Worm (Caenorhabditis elegans) whole organism, L2 larva: Measurements from ENCODE around the gene ctsa-2.

Source experiments
- C34F6.9 ChIP-seq: fragments of 150-350 bp; optimal IDR thresholded peaks from 2 replicates; lab custom pipeline; 2014; ENCODE audit warnings: missing biosample characterization, missing genetic modification characterization
- F13H6.1 ChIP-seq: sonication (generic microtip); optimal IDR thresholded peaks from 2 replicates; lab custom pipeline; 2016; ENCODE audit warnings: missing genetic modification characterization, missing compliant biosample characterization
- R02D3.7 ChIP-seq: fragments of 150-350 bp; optimal IDR thresholded peaks from 2 replicates; lab custom pipeline; 2014; ENCODE audit warnings: missing biosample characterization, missing genetic modification characterization
- aly-2 ChIP-seq: fragments of 150-350 bp; optimal IDR thresholded peaks from 2 replicates; lab custom pipeline; 2014; ENCODE audit warnings: missing biosample characterization, missing genetic modification characterization
- ceh-16 ChIP-seq: fragments of 150-350 bp; optimal IDR thresholded peaks from 2 replicates; lab custom pipeline; 2014; ENCODE audit warnings: missing biosample characterization, missing genetic modification characterization
- crh-2 ChIP-seq: sonication (generic microtip); optimal IDR thresholded peaks from 2 replicates; lab custom pipeline; 2017; ENCODE audit warnings: missing biosample characterization, missing genetic modification characterization
- dmd-4 ChIP-seq: sonication (generic microtip); optimal IDR thresholded peaks from 2 replicates; lab custom pipeline; 2017; ENCODE audit warnings: missing biosample characterization, missing genetic modification characterization
- egl-27 ChIP-seq: sonication (generic microtip); optimal IDR thresholded peaks from 3 replicates; lab custom pipeline; 2017; ENCODE audit warnings: missing biosample characterization, missing genetic modification reagents, missing genetic modification characterization
- elt-1 ChIP-seq: fragments of 150-350 bp; optimal IDR thresholded peaks from 2 replicates; lab custom pipeline; 2014; ENCODE audit warnings: missing biosample characterization, missing genetic modification characterization
- elt-3 ChIP-seq: sonication (generic microtip); optimal IDR thresholded peaks from 2 replicates; lab custom pipeline; 2017; ENCODE audit warnings: missing biosample characterization, missing genetic modification characterization
- fos-1 ChIP-seq: fragments of 150-350 bp; optimal IDR thresholded peaks from 2 replicates; lab custom pipeline; 2014; ENCODE audit warnings: missing biosample characterization, missing genetic modification characterization
- lin-11 ChIP-seq: fragments of 150-350 bp; sonication (generic microtip); optimal IDR thresholded peaks from 2 replicates; lab custom pipeline; 2014; ENCODE audit warnings: missing biosample characterization, missing genetic modification characterization, inconsistent platforms, mixed read lengths
- lin-13 ChIP-seq: fragments of 150-350 bp; optimal IDR thresholded peaks from 2 replicates; lab custom pipeline; 2014; ENCODE audit warnings: missing biosample characterization, missing genetic modification reagents, missing genetic modification characterization
- lsy-2 ChIP-seq, 2 experiments: fragments of 150-350 bp in 1 of 2; sonication (generic microtip) in 1 of 2; optimal IDR thresholded peaks; 2 replicates each; lab custom pipeline; 2014 to 2017; ENCODE audit warnings: missing biosample characterization in 2 of 2, missing genetic modification characterization in 2 of 2
- nhr-10 ChIP-seq: sonication (generic microtip); optimal IDR thresholded peaks from 2 replicates; lab custom pipeline; 2017; ENCODE audit warnings: missing biosample characterization, missing genetic modification characterization
- nhr-11 ChIP-seq: fragments of 150-350 bp; optimal IDR thresholded peaks from 2 replicates; lab custom pipeline; 2014; ENCODE audit warnings: missing biosample characterization, missing genetic modification characterization
- nhr-12 ChIP-seq: fragments of 150-350 bp; optimal IDR thresholded peaks from 2 replicates; lab custom pipeline; 2014; ENCODE audit warnings: missing biosample characterization, missing genetic modification characterization
- nhr-129 ChIP-seq: fragments of 150-350 bp; optimal IDR thresholded peaks from 2 replicates; lab custom pipeline; 2014; ENCODE audit warnings: missing biosample characterization, missing genetic modification characterization
- nhr-21 ChIP-seq: fragments of 150-350 bp; optimal IDR thresholded peaks from 2 replicates; lab custom pipeline; 2014; ENCODE audit warnings: missing biosample characterization, missing genetic modification characterization
- nhr-23 ChIP-seq: fragments of 150-350 bp; optimal IDR thresholded peaks from 2 replicates; lab custom pipeline; 2014; ENCODE audit warnings: missing biosample characterization, missing genetic modification reagents, missing genetic modification characterization
- nhr-6 ChIP-seq: fragments of 150-350 bp; optimal IDR thresholded peaks from 2 replicates; lab custom pipeline; 2014; ENCODE audit warnings: missing biosample characterization, missing genetic modification characterization
- nhr-77 ChIP-seq: fragments of 150-350 bp; optimal IDR thresholded peaks from 2 replicates; lab custom pipeline; 2014; ENCODE audit warnings: missing biosample characterization, missing genetic modification characterization
- sem-4 ChIP-seq: fragments of 150-350 bp; optimal IDR thresholded peaks from 2 replicates; lab custom pipeline; 2014; ENCODE audit warnings: missing biosample characterization, missing genetic modification reagents, missing genetic modification characterization
- sma-3 ChIP-seq: sonication (generic microtip); optimal IDR thresholded peaks from 2 replicates; lab custom pipeline; 2016; ENCODE audit warnings: missing genetic modification reagents, missing genetic modification characterization, missing compliant biosample characterization
- sma-9 ChIP-seq, 2 experiments: fragments of 150-350 bp in 1 of 2; sonication (generic microtip) in 1 of 2; optimal IDR thresholded peaks; 2 replicates each; lab custom pipeline; 2014 to 2016; ENCODE audit warnings: missing genetic modification characterization in 2 of 2, mild to moderate bottlenecking in 1 of 2, missing biosample characterization in 1 of 2, missing compliant biosample characterization in 1 of 2, missing genetic modification reagents in 1 of 2, moderate library complexity in 1 of 2
- snpc-4 ChIP-seq: fragments of 150-350 bp; optimal IDR thresholded peaks from 2 replicates; lab custom pipeline; 2014; ENCODE audit warnings: missing biosample characterization, missing genetic modification characterization
- unc-39 ChIP-seq: fragments of 150-350 bp; optimal IDR thresholded peaks from 2 replicates; lab custom pipeline; 2014; ENCODE audit warnings: missing biosample characterization, missing genetic modification characterization
- unc-55 ChIP-seq: fragments of 150-350 bp; sonication (generic microtip); optimal IDR thresholded peaks from 3 replicates; lab custom pipeline; 2014; ENCODE audit warnings: missing biosample characterization, missing genetic modification reagents, missing genetic modification characterization
- unc-62 ChIP-seq: fragments of 150-350 bp; optimal IDR thresholded peaks from 2 replicates; lab custom pipeline; 2014; ENCODE audit warnings: missing biosample characterization, missing genetic modification reagents, missing genetic modification characterization
- zag-1 ChIP-seq: fragments of 150-350 bp; optimal IDR thresholded peaks from 2 replicates; lab custom pipeline; 2014; ENCODE audit warnings: missing biosample characterization, missing genetic modification characterization
- ztf-1 ChIP-seq: fragments of 200-800 bp; sonication (Bioruptor generic); conservative IDR thresholded peaks from 2 replicates; pipeline ENCODE4 v1.3.6; 2022; ENCODE audit warnings: missing genetic modification characterization, missing compliant biosample characterization

ctsa-2 gene

ce11 chrX:6378363-6378762 lies 52.0 kb downstream of the ctsa-2 start:
- TF ChIP-seq aly-2 (tag; lab: Kevin White, UChicago): no peak
- TF ChIP-seq fos-1 (tag; lab: Kevin White, UChicago): peak; percentile 53
- TF ChIP-seq lin-11: peak; percentile 78
- TF ChIP-seq nhr-10 (tag; lab: Kevin White, UChicago): no peak
- TF ChIP-seq sma-9 (GFP tag; optimal IDR thresholded peaks at IDR 0.05; lab: Kevin White, UChicago): peak; percentile 54
- no peak for TF ChIP-seq sma-9 (tag; optimal IDR thresholded peaks at IDR 0.05; lab: Kevin White, UChicago)
- peak; percentile 44 for TF ChIP-seq lin-13 (GFP tag; lab: Kevin White, UChicago)
- TF ChIP-seq nhr-129 (tag; lab: Kevin White, UChicago): peak; percentile 88
- no peak for TF ChIP-seq unc-39 (tag; lab: Kevin White, UChicago)
- TF ChIP-seq ceh-16 (tag; lab: Kevin White, UChicago): peak; percentile 60
- TF ChIP-seq F13H6.1: peak; percentile 67
- peak in 1 of 2 experiments; percentile 55 for TF ChIP-seq lsy-2 (tag; optimal IDR thresholded peaks at IDR 0.05; lab: Kevin White, UChicago)
- TF ChIP-seq zag-1 (tag; lab: Kevin White, UChicago): peak; percentile 32
- TF ChIP-seq C34F6.9 (tag; lab: Kevin White, UChicago): peak; percentile 65
- TF ChIP-seq elt-3: no peak
- no peak for TF ChIP-seq elt-1 (tag; lab: Kevin White, UChicago)
- TF ChIP-seq ztf-1 (GFP tag; lab: Robert Waterston, UW): no peak
- TF ChIP-seq crh-2 (tag; lab: Kevin White, UChicago): peak; percentile 54
- TF ChIP-seq nhr-12 (tag; lab: Kevin White, UChicago): no peak
- TF ChIP-seq egl-27: peak; percentile 32
- TF ChIP-seq R02D3.7 (tag; lab: Kevin White, UChicago): no peak
- peak; percentile 64 for TF ChIP-seq unc-55 (GFP tag; lab: Kevin White, UChicago)
- TF ChIP-seq sma-3 (GFP tag; lab: Kevin White, UChicago): peak; percentile 13
- peak; percentile 36 for TF ChIP-seq nhr-21 (tag; lab: Kevin White, UChicago)

ce11 chrX:6377634-6378288 lies 52.6 kb downstream of the ctsa-2 start, which contains the start of gene lmp-1:
Gene lmp-1 (minus strand): TSS chrX:6377684.
- TF ChIP-seq nhr-11 (tag; lab: Kevin White, UChicago) (no peak), fos-1 (tag; lab: Kevin White, UChicago) (peak; percentile 37), unc-39 (tag; lab: Kevin White, UChicago) (no peak), C34F6.9 (tag; lab: Kevin White, UChicago) (no peak)

DNA sequence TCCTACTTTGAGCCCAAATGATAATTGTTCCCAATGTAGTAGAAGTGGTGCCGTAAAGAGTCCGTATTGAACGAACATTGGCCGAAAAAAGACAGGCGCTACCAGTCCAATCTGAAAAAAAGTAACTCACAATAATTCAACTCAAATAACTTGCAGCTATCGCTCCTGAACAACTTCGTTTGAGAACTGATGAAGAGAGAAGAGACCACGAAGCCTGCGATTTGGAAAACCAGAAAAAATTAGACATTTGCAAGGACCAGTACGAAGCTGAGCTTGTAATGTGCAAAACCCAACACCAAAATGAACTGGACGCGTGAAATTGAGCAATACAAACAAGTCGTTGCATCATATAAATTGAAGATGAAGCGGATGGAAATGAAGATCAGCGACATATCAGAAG lies 56.0 kb downstream of the ctsa-2 start, which contains the start of gene C03B1.1:
TSS of gene C03B1.1 (plus strand) at position 301 of the 400 bp plus-strand sequence.
- TF ChIP-seq sma-9 (GFP tag; optimal IDR thresholded peaks at IDR 0.05; lab: Kevin White, UChicago) (no peak), sma-9 (tag; optimal IDR thresholded peaks at IDR 0.05; lab: Kevin White, UChicago) (no peak), nhr-77 (tag; lab: Kevin White, UChicago) (no peak), dmd-4 (no peak), unc-62 (GFP tag; lab: Kevin White, UChicago) (no peak), sem-4 (tag; lab: Kevin White, UChicago) (no peak), nhr-6 (tag; lab: Kevin White, UChicago) (no peak), nhr-23 (tag; lab: Kevin White, UChicago) (no peak), lin-11 (no peak), nhr-21 (tag; lab: Kevin White, UChicago) (no peak), fos-1 (tag; lab: Kevin White, UChicago) (no peak)

ce11 chrX:6373348-6373747 lies 57.1 kb downstream of the ctsa-2 start, which contains the start of gene C03B1.17:
Gene C03B1.17 (plus strand): TSS chrX:6373648.
- no peak for TF ChIP-seq nhr-77 (tag; lab: Kevin White, UChicago)
- TF ChIP-seq snpc-4 (tag; lab: Kevin White, UChicago): no peak
- TF ChIP-seq fos-1 (tag; lab: Kevin White, UChicago): no peak
- no peak for TF ChIP-seq unc-55 (GFP tag; lab: Kevin White, UChicago)
